Fruit fly (Drosophila melanogaster) whole organism, embryonic: ENCODE results near the gene Cip4.
A peak's percentile ranks its signal among the peaks of the same experiment; 100 is the strongest.

Experiments
- Atf6 ChIP-seq: fragments of 200-800 bp; sonication (Bioruptor generic); IDR thresholded peaks from 2 replicates; pipeline ENCODE4 v1.3.6; 2022; ENCODE audit warnings: missing biosample characterization, missing genetic modification characterization
- CG11247 ChIP-seq: fragments of 200-800 bp; sonication (Bioruptor generic); IDR thresholded peaks from 2 replicates; pipeline ENCODE4 v1.3.6; 2022; ENCODE audit warnings: missing biosample characterization, missing genetic modification characterization
- CG11695 ChIP-seq: fragments of 200-800 bp; sonication (Bioruptor generic); IDR thresholded peaks from 3 replicates; pipeline ENCODE4 v1.3.6; 2022; ENCODE audit warnings: missing biosample characterization, missing genetic modification characterization
- CG11723 ChIP-seq: fragments of 200-800 bp; sonication (Bioruptor generic); optimal IDR thresholded peaks from 2 replicates; lab custom pipeline; 2017; ENCODE audit warnings: missing biosample characterization, mild to moderate bottlenecking, missing genetic modification characterization
- CG12219 ChIP-seq: fragments of 200-800 bp; sonication (Bioruptor generic); optimal IDR thresholded peaks from 3 replicates; lab custom pipeline; 2018; ENCODE audit warnings: missing biosample characterization, mild to moderate bottlenecking, missing genetic modification characterization
- CG12236 ChIP-seq: fragments of 200-800 bp; sonication (Bioruptor generic); optimal IDR thresholded peaks from 2 replicates; lab custom pipeline; 2016; ENCODE audit warnings: missing biosample characterization, missing genetic modification characterization
- CG13287 ChIP-seq: fragments of 200-800 bp; sonication (Bioruptor generic); IDR thresholded peaks from 2 replicates; pipeline ENCODE4 v1.3.6; 2022; ENCODE audit warnings: missing biosample characterization, missing genetic modification characterization; ENCODE audit not compliant: partially characterized antibody
- CG13296 ChIP-seq: fragments of 200-800 bp; sonication (Bioruptor generic); optimal IDR thresholded peaks from 3 replicates; lab custom pipeline; 2018; ENCODE audit warnings: missing biosample characterization, mild to moderate bottlenecking, missing genetic modification characterization
- CG15601 ChIP-seq: fragments of 200-800 bp; sonication (Bioruptor generic); optimal IDR thresholded peaks from 3 replicates; lab custom pipeline; 2019; ENCODE audit warnings: missing biosample characterization, mild to moderate bottlenecking, missing genetic modification characterization, moderate library complexity
- CG17359 ChIP-seq: fragments of 200-800 bp; sonication (Bioruptor generic); optimal IDR thresholded peaks from 3 replicates; lab custom pipeline; 2018; ENCODE audit warnings: missing biosample characterization, mild to moderate bottlenecking, missing genetic modification characterization, moderate library complexity
- CG2129 ChIP-seq: fragments of 200-800 bp; sonication (Bioruptor generic); IDR thresholded peaks from 2 replicates; pipeline ENCODE4 v1.3.6; 2022; ENCODE audit warnings: missing biosample characterization, missing genetic modification characterization; ENCODE audit not compliant: partially characterized antibody
- CG2875 ChIP-seq: fragments of 200-800 bp; sonication (Bioruptor generic); optimal IDR thresholded peaks from 2 replicates; lab custom pipeline; 2017; ENCODE audit warnings: missing biosample characterization, mild to moderate bottlenecking, missing genetic modification characterization, missing genetic modification reagents
- CG31365 ChIP-seq: fragments of 200-800 bp; sonication (Bioruptor generic); optimal IDR thresholded peaks from 2 replicates; lab custom pipeline; 2018; ENCODE audit warnings: missing biosample characterization, mild to moderate bottlenecking, missing genetic modification characterization
- CG3847 ChIP-seq: fragments of 200-800 bp; sonication (Bioruptor generic); IDR thresholded peaks from 2 replicates; pipeline ENCODE4 v1.3.6; 2022; ENCODE audit warnings: missing biosample characterization, missing genetic modification characterization
- CG4360 ChIP-seq: fragments of 200-800 bp; sonication (Bioruptor generic); IDR thresholded peaks from 2 replicates; pipeline ENCODE4 v1.3.6; 2022; ENCODE audit warnings: missing biosample characterization, missing genetic modification characterization
- CG4424 ChIP-seq: fragments of 200-800 bp; sonication (Bioruptor generic); optimal IDR thresholded peaks from 3 replicates; lab custom pipeline; 2016; ENCODE audit warnings: missing biosample characterization, missing genetic modification characterization
- CG5180 ChIP-seq: fragments of 200-800 bp; sonication (Bioruptor generic); optimal IDR thresholded peaks from 3 replicates; lab custom pipeline; 2017; ENCODE audit warnings: missing biosample characterization, missing genetic modification characterization, mild to moderate bottlenecking, moderate library complexity, missing genetic modification reagents
- CG6254 ChIP-seq: fragments of 200-800 bp; sonication (Bioruptor generic); optimal IDR thresholded peaks from 3 replicates; lab custom pipeline; 2017; ENCODE audit warnings: mild to moderate bottlenecking, missing biosample characterization, missing genetic modification reagents, missing genetic modification characterization
- CG6654 ChIP-seq: fragments of 200-800 bp; sonication (Bioruptor generic); optimal IDR thresholded peaks from 2 replicates; lab custom pipeline; 2017; ENCODE audit warnings: missing biosample characterization, mild to moderate bottlenecking, missing genetic modification characterization
- CG7271 ChIP-seq: fragments of 200-800 bp; sonication (Bioruptor generic); optimal IDR thresholded peaks from 2 replicates; lab custom pipeline; 2018; ENCODE audit warnings: missing biosample characterization, mild to moderate bottlenecking, missing genetic modification characterization, moderate library complexity
- CG7786 ChIP-seq: fragments of 200-800 bp; sonication (Bioruptor generic); optimal IDR thresholded peaks from 2 replicates; lab custom pipeline; 2016; ENCODE audit warnings: missing biosample characterization, missing genetic modification characterization
- CG8478 ChIP-seq: fragments of >200 bp; optimal IDR thresholded peaks from 2 replicates; lab custom pipeline; 2018
- Chrac-16 ChIP-seq: fragments of 200-800 bp; sonication (Bioruptor generic); optimal IDR thresholded peaks from 3 replicates; lab custom pipeline; 2016; ENCODE audit warnings: missing biosample characterization, missing genetic modification characterization
- Dek ChIP-seq: fragments of 200-800 bp; sonication (Bioruptor generic); optimal IDR thresholded peaks from 3 replicates; lab custom pipeline; 2019; ENCODE audit warnings: missing biosample characterization, mild to moderate bottlenecking, missing genetic modification characterization, moderate library complexity
- Dref ChIP-seq: fragments of 200-800 bp; sonication (Bioruptor generic); IDR thresholded peaks from 2 replicates; pipeline ENCODE4 v1.3.6; 2022; ENCODE audit warnings: missing biosample characterization, missing genetic modification characterization
- E2f1 ChIP-seq: fragments of 200-800 bp; sonication (Bioruptor generic); IDR thresholded peaks from 2 replicates; pipeline ENCODE4 v1.3.6; 2022; ENCODE audit warnings: missing biosample characterization, missing genetic modification characterization
- HLH3B ChIP-seq: fragments of 200-800 bp; sonication (Bioruptor generic); IDR thresholded peaks from 2 replicates; pipeline ENCODE4 v1.3.6; 2022; ENCODE audit warnings: missing biosample characterization, missing genetic modification characterization
- MBD-R2 ChIP-seq: fragments of 200-800 bp; sonication (Bioruptor generic); IDR thresholded peaks from 2 replicates; pipeline ENCODE4 v1.3.6; 2022; ENCODE audit warnings: missing biosample characterization, missing genetic modification characterization
- MESR4 ChIP-seq: fragments of 200-800 bp; sonication (Bioruptor generic); optimal IDR thresholded peaks from 2 replicates; lab custom pipeline; 2018; ENCODE audit warnings: missing biosample characterization, mild to moderate bottlenecking, missing genetic modification characterization, moderate library complexity
- Mes4 ChIP-seq: fragments of 200-800 bp; sonication (Bioruptor generic); optimal IDR thresholded peaks from 2 replicates; lab custom pipeline; 2016; ENCODE audit warnings: missing biosample characterization, missing genetic modification characterization
- Side ChIP-seq: fragments of 200-800 bp; sonication (Bioruptor generic); optimal IDR thresholded peaks from 2 replicates; lab custom pipeline; 2016; ENCODE audit warnings: missing biosample characterization, missing genetic modification characterization
- Sox100B ChIP-seq: fragments of 200-800 bp; sonication (Bioruptor generic); optimal IDR thresholded peaks from 3 replicates; lab custom pipeline; 2018; ENCODE audit warnings: missing biosample characterization, mild to moderate bottlenecking, missing genetic modification characterization
- YL-1 ChIP-seq: fragments of 200-800 bp; sonication (Bioruptor generic); optimal IDR thresholded peaks from 3 replicates; lab custom pipeline; 2017; ENCODE audit warnings: missing biosample characterization, mild to moderate bottlenecking, missing genetic modification characterization
- ac ChIP-seq: fragments of 200-800 bp; sonication (Bioruptor generic); optimal IDR thresholded peaks from 3 replicates; lab custom pipeline; 2017; ENCODE audit warnings: missing biosample characterization, mild to moderate bottlenecking, missing genetic modification characterization
- aop ChIP-seq: fragments of 200-800 bp; sonication (Bioruptor generic); IDR thresholded peaks from 2 replicates; pipeline ENCODE4 v1.3.6; 2022; ENCODE audit warnings: missing biosample characterization, missing genetic modification characterization
- ash1 ChIP-seq: fragments of 200-800 bp; sonication (Bioruptor generic); optimal IDR thresholded peaks from 2 replicates; lab custom pipeline; 2018; ENCODE audit warnings: missing biosample characterization, mild to moderate bottlenecking, missing genetic modification characterization
- br ChIP-seq: fragments of >200 bp; optimal IDR thresholded peaks from 2 replicates; lab custom pipeline; 2017
- bsh ChIP-seq, 2 experiments: fragments of 200-800 bp; sonication (Bioruptor generic); optimal IDR thresholded peaks; 2 replicates each; lab custom pipeline; 2017 to 2018; ENCODE audit warnings: mild to moderate bottlenecking in 2 of 2, missing biosample characterization in 2 of 2, missing genetic modification characterization in 2 of 2, moderate library complexity in 1 of 2
- fd102C ChIP-seq: fragments of 200-800 bp; sonication (Bioruptor generic); optimal IDR thresholded peaks from 2 replicates; lab custom pipeline; 2018; ENCODE audit warnings: missing biosample characterization, mild to moderate bottlenecking, missing genetic modification characterization, moderate library complexity
- gce ChIP-seq: fragments of 200-800 bp; sonication (Bioruptor generic); IDR thresholded peaks from 3 replicates; pipeline ENCODE4 v1.3.6; 2022; ENCODE audit warnings: missing biosample characterization, missing genetic modification characterization
- gcm ChIP-seq: fragments of 200-800 bp; sonication (Bioruptor generic); optimal IDR thresholded peaks from 2 replicates; lab custom pipeline; 2019; ENCODE audit warnings: missing biosample characterization, mild to moderate bottlenecking, missing genetic modification characterization, moderate library complexity
- hb ChIP-seq: fragments of 200-800 bp; sonication (Bioruptor generic); IDR thresholded peaks from 3 replicates; pipeline ENCODE4 v1.3.6; 2022; ENCODE audit warnings: missing biosample characterization, missing genetic modification characterization; ENCODE audit not compliant: partially characterized antibody
- hth ChIP-seq: fragments of >200 bp; optimal IDR thresholded peaks from 2 replicates; lab custom pipeline; 2017; ENCODE audit warnings: inconsistent platforms
- jigr1 ChIP-seq: fragments of 200-800 bp; sonication (Bioruptor generic); IDR thresholded peaks from 3 replicates; pipeline ENCODE4 v1.3.6; 2022; ENCODE audit warnings: missing biosample characterization, missing genetic modification characterization
- jumu ChIP-seq: fragments of 200-800 bp; sonication (Bioruptor generic); optimal IDR thresholded peaks from 3 replicates; lab custom pipeline; 2016; ENCODE audit warnings: missing biosample characterization, missing genetic modification characterization
- luna ChIP-seq: fragments of 200-800 bp; sonication (Bioruptor generic); optimal IDR thresholded peaks from 2 replicates; lab custom pipeline; 2016; ENCODE audit warnings: missing biosample characterization, missing genetic modification characterization
- scrt ChIP-seq: fragments of 200-800 bp; sonication (Bioruptor generic); optimal IDR thresholded peaks from 2 replicates; lab custom pipeline; 2018; ENCODE audit warnings: missing biosample characterization, mild to moderate bottlenecking, missing genetic modification characterization, moderate library complexity
- sim ChIP-seq: fragments of 200-800 bp; sonication (Bioruptor generic); IDR thresholded peaks from 2 replicates; pipeline ENCODE4 v1.3.6; 2022; ENCODE audit warnings: missing biosample characterization, missing genetic modification characterization
- so ChIP-seq: fragments of 200-800 bp; sonication (Bioruptor generic); IDR thresholded peaks from 3 replicates; pipeline ENCODE4 v1.3.6; 2022; ENCODE audit warnings: missing biosample characterization, missing genetic modification characterization
- tna ChIP-seq: fragments of 200-800 bp; sonication (Bioruptor generic); IDR thresholded peaks from 2 replicates; pipeline ENCODE4 v1.3.6; 2022; ENCODE audit warnings: missing biosample characterization, missing genetic modification characterization; ENCODE audit not compliant: partially characterized antibody
- toy ChIP-seq: fragments of 200-800 bp; sonication (Bioruptor generic); IDR thresholded peaks from 2 replicates; pipeline ENCODE4 v1.3.6; 2022; ENCODE audit warnings: missing biosample characterization, missing genetic modification characterization
- yki ChIP-seq: fragments of >200 bp; optimal IDR thresholded peaks from 3 replicates; lab custom pipeline; 2018

Cip4 gene

dm6 chr3L:4378895-4379294 lies 15.0 kb upstream of the Cip4 start (continued):
- no peak for TF ChIP-seq tna (GFP tag; lab: Robert Waterston, UW)
- TF ChIP-seq hth (lab: Kevin White, UChicago), result no peak
- peak; percentile 32; the same call in 1 of the 2 replicates for TF ChIP-seq sim (GFP tag; lab: Robert Waterston, UW)
- no peak for TF ChIP-seq CG6654
- no peak for TF ChIP-seq br (lab: Kevin White, UChicago)
- TF ChIP-seq CG17359 (tag; lab: Kevin White, UChicago), result peak; percentile 55
- peak; percentile 62 for TF ChIP-seq E2f1 (GFP tag; lab: Robert Waterston, UW)
- no peak for TF ChIP-seq CG8478
- peak; percentile 55 for TF ChIP-seq CG3847
- peak; percentile 63; the same call in 2 of the 3 replicates for TF ChIP-seq CG11695 (GFP tag; lab: Robert Waterston, UW)
- no peak for TF ChIP-seq CG2129
- no peak for TF ChIP-seq jumu (GFP tag; lab: Kevin White, UChicago)
- TF ChIP-seq MESR4 (GFP tag; lab: Kevin White, UChicago), result no peak
- no peak for TF ChIP-seq hb
- peak; percentile 31 for TF ChIP-seq CG6254 (GFP tag; lab: Kevin White, UChicago)
- TF ChIP-seq scrt (GFP tag; lab: Kevin White, UChicago), result peak; percentile 39
- peak; percentile 55 for TF ChIP-seq Sox100B (GFP tag; lab: Kevin White, UChicago)
- TF ChIP-seq Dek (tag; lab: Kevin White, UChicago), result peak; percentile 11
- TF ChIP-seq Atf6 (GFP tag; lab: Robert Waterston, UW), result peak; percentile 60; the same call in 1 of the 2 replicates
- no peak for TF ChIP-seq CG31365
- TF ChIP-seq CG13287, result no peak
- peak; percentile 21 for TF ChIP-seq Chrac-16 (GFP tag; lab: Kevin White, UChicago)
- no peak for TF ChIP-seq aop (GFP tag; lab: Robert Waterston, UW)
- TF ChIP-seq CG2875 (GFP tag; lab: Kevin White, UChicago), result no peak
- no peak for TF ChIP-seq CG4360 (GFP tag; lab: Robert Waterston, UW)
- TF ChIP-seq CG15601 (tag; lab: Kevin White, UChicago), result no peak
- no peak for TF ChIP-seq Mes4 (GFP tag; lab: Kevin White, UChicago)
- TF ChIP-seq Side (GFP tag; lab: Kevin White, UChicago), result peak; percentile 22
- no peak for TF ChIP-seq fd102C (GFP tag; lab: Kevin White, UChicago)
- TF ChIP-seq CG11247 (GFP tag; lab: Robert Waterston, UW), result 0 out of 2 replicates have a peak, but pooled peaks have one; percentile 18
- TF ChIP-seq so, result 0 out of 3 replicates have a peak, but pooled peaks have one; percentile 21
- peak in 1 of 2 experiments; percentile 41 for TF ChIP-seq bsh (GFP tag; optimal IDR thresholded peaks at IDR 0.05; lab: Kevin White, UChicago)
- TF ChIP-seq CG7271 (tag; lab: Kevin White, UChicago), result no peak
- TF ChIP-seq CG11723, result no peak
- TF ChIP-seq gcm, result no peak
- TF ChIP-seq CG4424, result peak; percentile 41
- no peak for TF ChIP-seq ac (GFP tag; lab: Kevin White, UChicago)
- TF ChIP-seq HLH3B (GFP tag; lab: Robert Waterston, UW), result peak; percentile 45; the same call in 1 of the 2 replicates
- TF ChIP-seq yki (lab: Kevin White, UChicago), result no peak
- no peak for TF ChIP-seq ash1 (GFP tag; lab: Kevin White, UChicago)
- TF ChIP-seq Dref (GFP tag; lab: Robert Waterston, UW), result no peak
- no peak for TF ChIP-seq luna (GFP tag; lab: Kevin White, UChicago)
- TF ChIP-seq CG12219, result no peak
- peak; percentile 33; the same call in 1 of the 2 replicates for TF ChIP-seq MBD-R2 (GFP tag; lab: Robert Waterston, UW)
- TF ChIP-seq jigr1, result no peak
- peak; percentile 16 for TF ChIP-seq CG7786
- no peak for TF ChIP-seq CG12236 (GFP tag; lab: Kevin White, UChicago)
- TF ChIP-seq gce (GFP tag; lab: Robert Waterston, UW), result peak; percentile 40; the same call in 1 of the 3 replicates
- peak; percentile 46 for TF ChIP-seq CG13296 (GFP tag; lab: Kevin White, UChicago)
- TF ChIP-seq YL-1 (GFP tag; lab: Kevin White, UChicago), result no peak
- TF ChIP-seq CG5180 (GFP tag; lab: Kevin White, UChicago), result peak; percentile 34
- TF ChIP-seq toy (GFP tag; lab: Robert Waterston, UW), result no peak
